Fruit fly (Drosophila melanogaster): ENCODE measurements around the gene CG15695.

CG15695 gene

DNA sequence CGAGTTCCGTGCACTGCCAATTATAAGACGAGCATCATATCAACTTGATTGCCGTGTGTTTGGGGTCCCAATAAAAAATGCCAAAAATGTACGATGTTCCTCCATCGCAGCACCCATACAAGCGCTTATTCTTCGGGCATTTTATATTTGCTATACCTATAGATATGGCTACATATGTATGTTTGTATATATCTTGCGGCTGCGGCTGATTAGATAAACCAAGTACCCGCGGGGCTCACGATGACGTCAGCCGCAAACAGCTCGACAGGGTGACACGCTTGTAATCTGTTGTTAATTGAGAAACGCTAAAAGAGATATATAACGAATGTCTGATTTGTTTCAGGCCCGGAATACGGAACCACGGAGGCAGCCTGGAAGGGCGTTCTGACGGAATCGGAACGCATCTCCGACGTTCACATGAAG, 4.7 kb upstream of the CG15695 start (continued):
- TF ChIP-seq slbo (GFP tag; IDR thresholded peaks at IDR 0.05), result peak; percentile 19; the same call in 1 of the 2 replicates
- TF ChIP-seq CG7987 (GFP tag; optimal IDR thresholded peaks at IDR 0.05), result no peak
- no peak for TF ChIP-seq Doc2 (GFP tag; IDR thresholded peaks at IDR 0.05)
- peak; percentile 96 for TF ChIP-seq sd (tag; optimal IDR thresholded peaks at IDR 0.05)
- TF ChIP-seq Awh (GFP tag; IDR thresholded peaks at IDR 0.05), result no peak
- peak; percentile 55 for TF ChIP-seq Deaf1 (tag; optimal IDR thresholded peaks at IDR 0.05)
- peak in 1 of 2 experiments; percentile 2 for TF ChIP-seq eve (GFP tag; optimal IDR thresholded peaks at IDR 0.05)
- TF ChIP-seq chinmo (GFP tag; IDR thresholded peaks at IDR 0.05; ENCODE audit: partially characterized antibody), result peak; percentile 75; the same call in 2 of the 4 replicates
- peak; percentile 55 for TF ChIP-seq lab (GFP tag; optimal IDR thresholded peaks at IDR 0.05)
- peak; percentile 1 for TF ChIP-seq ATbp (GFP tag; optimal IDR thresholded peaks at IDR 0.05)
- TF ChIP-seq HmgZ (tag; optimal IDR thresholded peaks at IDR 0.05), result peak; percentile 43
- peak; percentile 98 for TF ChIP-seq exex (tag; optimal IDR thresholded peaks at IDR 0.05)
- TF ChIP-seq CG18599 (GFP tag; optimal IDR thresholded peaks at IDR 0.05), result peak; percentile 14
- TF ChIP-seq phol (tag; optimal IDR thresholded peaks at IDR 0.05), result no peak
- no peak for TF ChIP-seq CG18262 (tag; optimal IDR thresholded peaks at IDR 0.05)
- no peak for TF ChIP-seq insv (GFP tag; optimal IDR thresholded peaks at IDR 0.05)
- peak; percentile 25 for TF ChIP-seq Rfx (GFP tag; IDR thresholded peaks at IDR 0.05)
- no peak for TF ChIP-seq CoRest (tag; optimal IDR thresholded peaks at IDR 0.05)
- no peak for TF ChIP-seq jing (GFP tag; optimal IDR thresholded peaks at IDR 0.05)
- no peak for TF ChIP-seq ems (GFP tag; optimal IDR thresholded peaks at IDR 0.05)
- TF ChIP-seq BtbVII (GFP tag; optimal IDR thresholded peaks at IDR 0.05), result peak; percentile 57
- TF ChIP-seq CG9932 (GFP tag; IDR thresholded peaks at IDR 0.05), result peak; percentile 22; the same call in 1 of the 2 replicates
- TF ChIP-seq Tbp (GFP tag; optimal IDR thresholded peaks at IDR 0.05), result no peak
- no peak for TF ChIP-seq bcd (GFP tag; optimal IDR thresholded peaks at IDR 0.05)
- peak; percentile 13 for TF ChIP-seq CG31365 (tag; optimal IDR thresholded peaks at IDR 0.05)
- TF ChIP-seq salm (tag; optimal IDR thresholded peaks at IDR 0.05), result no peak
- TF ChIP-seq Lim3 (GFP tag; IDR thresholded peaks at IDR 0.05), result no peak
- TF ChIP-seq lov (optimal IDR thresholded peaks at IDR 0.05), result no peak
- TF ChIP-seq lov (GFP tag; IDR thresholded peaks at IDR 0.05), result no peak
- TF ChIP-seq peb (GFP tag; IDR thresholded peaks at IDR 0.05), result no peak
- TF ChIP-seq dati (GFP tag; IDR thresholded peaks at IDR 0.05), result no peak
- TF ChIP-seq twi (tag; optimal IDR thresholded peaks at IDR 0.05), result no peak
- TF ChIP-seq CG2120 (GFP tag; optimal IDR thresholded peaks at IDR 0.05), result peak; percentile 21
- TF ChIP-seq CG30431 (GFP tag; optimal IDR thresholded peaks at IDR 0.05), result no peak
- TF ChIP-seq wdn (GFP tag; IDR thresholded peaks at IDR 0.05), result 0 out of 2 replicates have a peak, but pooled peaks have one; percentile 19
- peak; percentile 57 for TF ChIP-seq CG6254 (GFP tag; optimal IDR thresholded peaks at IDR 0.05)
- TF ChIP-seq ken (GFP tag; IDR thresholded peaks at IDR 0.05), result no peak
- peak in 1 of 2 experiments; percentile 74 for TF ChIP-seq Pdp1 (GFP tag; optimal IDR thresholded peaks at IDR 0.05)
- TF ChIP-seq ci (GFP tag; IDR thresholded peaks at IDR 0.05), result 0 out of 3 replicates have a peak, but pooled peaks have one; percentile 30
- TF ChIP-seq GATAe (GFP tag; conservative IDR thresholded peaks at IDR 0.05), result peak; percentile 78
- no peak for TF ChIP-seq CG8290 (GFP tag; optimal IDR thresholded peaks at IDR 0.05)
- peak in 1 of 2 experiments; percentile 17 for TF ChIP-seq CG8290 (tag; optimal IDR thresholded peaks at IDR 0.05)

DNA sequence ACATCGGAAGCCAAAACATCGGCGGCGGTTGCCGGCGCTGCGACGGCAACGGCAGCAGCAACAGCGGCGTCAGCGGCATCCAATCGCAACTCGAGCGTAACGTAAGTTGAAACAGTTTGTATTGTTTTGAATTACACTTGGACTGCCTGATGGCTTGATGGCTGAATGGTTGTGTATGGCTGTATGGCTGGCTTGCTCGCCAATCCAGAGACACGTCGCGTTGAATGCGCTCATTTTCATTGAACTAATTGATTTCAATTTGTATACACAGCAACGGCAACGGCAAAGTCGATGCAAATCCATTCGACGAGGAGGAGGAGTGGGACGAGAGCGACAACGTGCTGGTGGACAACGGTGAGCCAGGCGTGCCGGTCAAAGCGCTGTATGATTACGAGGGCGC, 3.2 kb upstream of the CG15695 start:
- no peak for TF ChIP-seq Usf (GFP tag; optimal IDR thresholded peaks at IDR 0.05)
- TF ChIP-seq CG6272 (GFP tag; IDR thresholded peaks at IDR 0.05), result no peak
- TF ChIP-seq Adf1 (GFP tag; IDR thresholded peaks at IDR 0.05), result peak; percentile 71
- peak; percentile 77 for TF ChIP-seq Nf-YC (tag; optimal IDR thresholded peaks at IDR 0.05)
- no peak for TF ChIP-seq crc (GFP tag; optimal IDR thresholded peaks at IDR 0.05)
- TF ChIP-seq Scr (GFP tag; IDR thresholded peaks at IDR 0.05; ENCODE audit: partially characterized antibody), result no peak
- TF ChIP-seq CG4282 (GFP tag; optimal IDR thresholded peaks at IDR 0.05), result no peak
- peak; percentile 27 for TF ChIP-seq Med (GFP tag)
- peak; percentile 60; the same call in 1 of the 4 replicates for TF ChIP-seq chinmo (GFP tag; IDR thresholded peaks at IDR 0.05; ENCODE audit: partially characterized antibody)
